Fruit fly (Drosophila melanogaster) whole organism, embryonic: ENCODE data around the gene Chmp1.

ENCODE experiments used
- CG9215 ChIP-seq: fragments of 200-800 bp; sonication (Bioruptor generic); IDR thresholded peaks from 2 replicates; pipeline ENCODE4 v1.3.6; 2022; ENCODE audit warnings: missing biosample characterization, missing genetic modification characterization
- chinmo ChIP-seq: fragments of 200-800 bp; sonication (Bioruptor generic); IDR thresholded peaks from 4 replicates; pipeline ENCODE4 v1.3.6; 2022; ENCODE audit warnings: missing biosample characterization, missing genetic modification characterization; ENCODE audit not compliant: partially characterized antibody

DNA sequence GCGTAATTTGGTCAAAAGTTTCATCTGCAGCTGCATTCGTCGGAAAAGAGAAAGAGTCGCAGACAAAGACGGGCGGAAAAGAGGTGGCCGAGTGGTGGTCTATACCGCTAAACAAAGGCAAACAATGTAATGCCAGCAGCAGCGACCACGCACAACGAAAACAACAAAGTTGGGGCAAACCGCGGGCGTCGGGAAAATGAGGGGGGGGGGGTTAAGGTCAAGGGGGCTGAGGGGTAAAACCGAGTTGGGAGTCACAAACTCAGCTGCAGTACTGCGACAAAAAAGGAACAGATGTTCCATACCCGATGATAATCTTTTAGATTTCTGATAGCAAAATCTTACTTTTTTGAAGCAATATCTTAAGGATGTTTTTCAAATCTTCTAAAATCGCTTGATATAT lies 47.1 kb downstream of the Chmp1 start:
- TF ChIP-seq CG9215 (GFP tag; lab: Robert Waterston, UW) (no peak), chinmo (GFP tag; lab: Robert Waterston, UW) (no peak)
